Fruit fly (Drosophila melanogaster): ENCODE measurements around the gene Orc2.

Orc2 gene

dm6 chr3R:13997762-13998161, 33.1 kb downstream of the Orc2 start:
- no peak for TF ChIP-seq CG10348 (GFP tag; IDR thresholded peaks at IDR 0.05)
- TF ChIP-seq CG34367 (tag; optimal IDR thresholded peaks at IDR 0.05), result no peak
- no peak for TF ChIP-seq CG32121 (GFP tag; IDR thresholded peaks at IDR 0.05)
- TF ChIP-seq CG15710 (tag; optimal IDR thresholded peaks at IDR 0.05), result no peak

dm6 chr3R:13998162-13998561, 33.5 kb downstream of the Orc2 start:
- no peak for TF ChIP-seq CG32121 (GFP tag; IDR thresholded peaks at IDR 0.05)
- no peak for TF ChIP-seq CG14655 (GFP tag; optimal IDR thresholded peaks at IDR 0.05)
- no peak for TF ChIP-seq CG12605 (GFP tag; IDR thresholded peaks at IDR 0.05)
- TF ChIP-seq CG8159 (tag; optimal IDR thresholded peaks at IDR 0.05), result no peak
- no peak for TF ChIP-seq Ets98B (GFP tag; IDR thresholded peaks at IDR 0.05)
- no peak for TF ChIP-seq gl (tag; optimal IDR thresholded peaks at IDR 0.05)

- TF ChIP-seq D1 (tag; optimal IDR thresholded peaks at IDR 0.05) (no peak), CG12605 (GFP tag; IDR thresholded peaks at IDR 0.05) (no peak), CG17806 (tag; optimal IDR thresholded peaks at IDR 0.05) (no peak), Pif1B (GFP tag; optimal IDR thresholded peaks at IDR 0.05) (no peak), CG8301 (tag; optimal IDR thresholded peaks at IDR 0.05) (no peak), CG14655 (GFP tag; optimal IDR thresholded peaks at IDR 0.05) (no peak)
Measured at dm6 chr3R:13998595-13998994, 33.9 kb downstream of the Orc2 start.

- TF ChIP-seq Ets98B (GFP tag; IDR thresholded peaks at IDR 0.05) (peak; percentile 94), Snoo (tag; optimal IDR thresholded peaks at IDR 0.05) (no peak), gl (tag; optimal IDR thresholded peaks at IDR 0.05) (no peak), rn (GFP tag; IDR thresholded peaks at IDR 0.05) (peak; percentile 72), CG8159 (tag; optimal IDR thresholded peaks at IDR 0.05) (peak; percentile 24), fd96Ca (GFP tag; IDR thresholded peaks at IDR 0.05) (peak; percentile 91), D1 (tag; optimal IDR thresholded peaks at IDR 0.05) (no peak), CG8301 (tag; optimal IDR thresholded peaks at IDR 0.05) (peak; percentile 84), CG10348 (GFP tag; IDR thresholded peaks at IDR 0.05) (peak; percentile 61), CG14655 (GFP tag; optimal IDR thresholded peaks at IDR 0.05) (peak; percentile 75), CG17806 (tag; optimal IDR thresholded peaks at IDR 0.05) (peak; percentile 43), EcR (GFP tag; optimal IDR thresholded peaks at IDR 0.05) (no peak), CG32121 (GFP tag; IDR thresholded peaks at IDR 0.05) (peak; percentile 86), CG15710 (tag; optimal IDR thresholded peaks at IDR 0.05) (no peak), CG34367 (tag; optimal IDR thresholded peaks at IDR 0.05) (no peak), Pif1A (GFP tag; optimal IDR thresholded peaks at IDR 0.05) (peak; percentile 62), Pif1B (GFP tag; optimal IDR thresholded peaks at IDR 0.05) (peak; percentile 17), CG4496 (GFP tag; IDR thresholded peaks at IDR 0.05) (peak; percentile 89), CG12605 (GFP tag; IDR thresholded peaks at IDR 0.05) (peak; percentile 79), CG13204 (GFP tag; optimal IDR thresholded peaks at IDR 0.05) (no peak), CG9948 (tag; optimal IDR thresholded peaks at IDR 0.05) (no peak)
Measured at dm6 chr3R:13999531-13999930, 34.8 kb downstream of the Orc2 start.

- TF ChIP-seq CG13204 (GFP tag; optimal IDR thresholded peaks at IDR 0.05) (no peak), Pif1B (GFP tag; optimal IDR thresholded peaks at IDR 0.05) (no peak), CG8159 (tag; optimal IDR thresholded peaks at IDR 0.05) (no peak), CG34367 (tag; optimal IDR thresholded peaks at IDR 0.05) (no peak)
Measured at dm6 chr3R:14001208-14001916, 36.7 kb downstream of the Orc2 start.

dm6 chr3R:14002146-14002846, 37.6 kb downstream of the Orc2 start:
- TF ChIP-seq rn (GFP tag; IDR thresholded peaks at IDR 0.05) (no peak), CG14655 (GFP tag; optimal IDR thresholded peaks at IDR 0.05) (peak; percentile 15), CG17806 (tag; optimal IDR thresholded peaks at IDR 0.05) (no peak), D1 (tag; optimal IDR thresholded peaks at IDR 0.05) (no peak), Pif1A (GFP tag; optimal IDR thresholded peaks at IDR 0.05) (peak; percentile 27), CG8159 (tag; optimal IDR thresholded peaks at IDR 0.05) (peak; percentile 11), CG12605 (GFP tag; IDR thresholded peaks at IDR 0.05) (no peak), fd96Ca (GFP tag; IDR thresholded peaks at IDR 0.05) (no peak), CG13204 (GFP tag; optimal IDR thresholded peaks at IDR 0.05) (no peak), CG4496 (GFP tag; IDR thresholded peaks at IDR 0.05) (no peak), Pif1B (GFP tag; optimal IDR thresholded peaks at IDR 0.05) (peak; percentile 30), CG8301 (tag; optimal IDR thresholded peaks at IDR 0.05) (no peak), CG32121 (GFP tag; IDR thresholded peaks at IDR 0.05) (no peak), Snoo (tag; optimal IDR thresholded peaks at IDR 0.05) (peak; percentile 53)

dm6 chr3R:14003845-14004244, 39.2 kb downstream of the Orc2 start:
- no peak for TF ChIP-seq gl (tag; optimal IDR thresholded peaks at IDR 0.05)
- peak; percentile 4 for TF ChIP-seq CG13204 (GFP tag; optimal IDR thresholded peaks at IDR 0.05)
- no peak for TF ChIP-seq CG4496 (GFP tag; IDR thresholded peaks at IDR 0.05)
- peak; percentile 6 for TF ChIP-seq Pif1B (GFP tag; optimal IDR thresholded peaks at IDR 0.05)
- TF ChIP-seq CG8159 (tag; optimal IDR thresholded peaks at IDR 0.05), result no peak
- TF ChIP-seq fd96Ca (GFP tag; IDR thresholded peaks at IDR 0.05), result no peak
- peak; percentile 16 for TF ChIP-seq EcR (GFP tag; optimal IDR thresholded peaks at IDR 0.05)
- no peak for TF ChIP-seq CG15710 (tag; optimal IDR thresholded peaks at IDR 0.05)
- TF ChIP-seq CG17806 (tag; optimal IDR thresholded peaks at IDR 0.05), result no peak
- no peak for TF ChIP-seq CG12605 (GFP tag; IDR thresholded peaks at IDR 0.05)
- no peak for TF ChIP-seq rn (GFP tag; IDR thresholded peaks at IDR 0.05)
- no peak for TF ChIP-seq CG14655 (GFP tag; optimal IDR thresholded peaks at IDR 0.05)

Data from whole organism, pupa.